Fruit fly (Drosophila melanogaster) whole organism, wandering third instar larva: ENCODE measurements around the gene nan.

Source experiments
- Abd-B ChIP-seq: fragments of >200 bp; optimal IDR thresholded peaks from 2 replicates; lab custom pipeline; 2017; ENCODE audit warnings: missing biosample characterization, missing genetic modification characterization
- CG32264 ChIP-seq: fragments of 200-800 bp; sonication (Bioruptor generic); optimal IDR thresholded peaks from 2 replicates; lab custom pipeline; 2016; ENCODE audit warnings: missing biosample characterization, missing genetic modification characterization
- Hr78 ChIP-seq: fragments of >200 bp; optimal IDR thresholded peaks from 2 replicates; lab custom pipeline; 2017; ENCODE audit warnings: missing biosample characterization, missing genetic modification characterization
- Mio ChIP-seq: sonication (Bioruptor generic); optimal IDR thresholded peaks from 2 replicates; lab custom pipeline; 2016; ENCODE audit warnings: missing biosample characterization, missing genetic modification characterization
- OdsH ChIP-seq: fragments of 200-800 bp; sonication (Bioruptor generic); optimal IDR thresholded peaks from 2 replicates; lab custom pipeline; 2016; ENCODE audit warnings: missing biosample characterization, mild to moderate bottlenecking, missing genetic modification characterization
- foxo ChIP-seq, 2 experiments: fragments of 200-800 bp; sonication (Bioruptor generic); optimal IDR thresholded peaks; 2 replicates in 1 of 2; 3 replicates in 1 of 2; lab custom pipeline; 2016 to 2017; ENCODE audit warnings: missing biosample characterization in 2 of 2, missing genetic modification characterization in 2 of 2
- fru ChIP-seq: fragments of 200-800 bp; sonication (Bioruptor generic); optimal IDR thresholded peaks from 3 replicates; lab custom pipeline; 2016; ENCODE audit warnings: missing biosample characterization, mild to moderate bottlenecking, missing genetic modification characterization
- h ChIP-seq: fragments of 200-800 bp; sonication (Bioruptor generic); optimal IDR thresholded peaks from 3 replicates; lab custom pipeline; 2016; ENCODE audit warnings: missing biosample characterization, mild to moderate bottlenecking, missing genetic modification characterization
- lola ChIP-seq: fragments of >200 bp; optimal IDR thresholded peaks from 2 replicates; lab custom pipeline; 2017; ENCODE audit warnings: missing biosample characterization, missing genetic modification characterization
- psq ChIP-seq: fragments of 200-800 bp; sonication (Bioruptor generic); optimal IDR thresholded peaks from 3 replicates; lab custom pipeline; 2017; ENCODE audit warnings: missing biosample characterization, mild to moderate bottlenecking, missing genetic modification characterization, moderate library complexity
- sage ChIP-seq: fragments of 200-800 bp; sonication (Bioruptor generic); optimal IDR thresholded peaks from 2 replicates; lab custom pipeline; 2016; ENCODE audit warnings: missing biosample characterization, mild to moderate bottlenecking, missing genetic modification characterization
- sv ChIP-seq: fragments of 200-800 bp; sonication (Bioruptor generic); optimal IDR thresholded peaks from 3 replicates; lab custom pipeline; 2016; ENCODE audit warnings: missing biosample characterization, missing genetic modification characterization
- usp ChIP-seq: fragments of >200 bp; optimal IDR thresholded peaks from 2 replicates; lab custom pipeline; 2017; ENCODE audit warnings: missing biosample characterization, missing genetic modification characterization

dm6 chr3L:14173325-14173724 lies 16.1 kb downstream of the nan start:
- no peak for TF ChIP-seq OdsH (GFP tag; lab: Kevin White, UChicago)
- no peak for TF ChIP-seq CG32264 (GFP tag; lab: Kevin White, UChicago)
- no peak for TF ChIP-seq sv
- TF ChIP-seq Hr78, result no peak
- TF ChIP-seq sage (GFP tag; lab: Kevin White, UChicago), result no peak
- no peak for TF ChIP-seq Abd-B
- TF ChIP-seq h (GFP tag; lab: Kevin White, UChicago), result no peak
- no peak for TF ChIP-seq fru (GFP tag; lab: Kevin White, UChicago)
- TF ChIP-seq Mio (GFP tag; lab: Kevin White, UChicago), result no peak
- no peak for TF ChIP-seq lola
- no peak for TF ChIP-seq foxo (GFP tag; optimal IDR thresholded peaks at IDR 0.05; lab: Kevin White, UChicago)
- no peak for TF ChIP-seq usp (GFP tag; lab: Kevin White, UChicago)
- no peak for TF ChIP-seq psq (GFP tag; lab: Kevin White, UChicago)
